Worm (Caenorhabditis elegans) whole organism, L3 larva: ENCODE measurements around the gene alkb-7.

Experiments used
- ama-1 ChIP-seq: fragments of 150-350 bp; optimal IDR thresholded peaks from 2 replicates; lab custom pipeline; 2018
- ceh-9 ChIP-seq: sonication (generic microtip); optimal IDR thresholded peaks from 2 replicates; lab custom pipeline; 2018; ENCODE audit warnings: missing biosample characterization, missing genetic modification characterization
- egl-27 ChIP-seq: sonication (generic microtip); optimal IDR thresholded peaks from 4 replicates; lab custom pipeline; 2017; ENCODE audit warnings: missing biosample characterization, missing genetic modification reagents, missing genetic modification characterization
- jun-1 ChIP-seq: fragments of 150-350 bp; optimal IDR thresholded peaks from 2 replicates; lab custom pipeline; 2014; ENCODE audit warnings: missing biosample characterization, missing genetic modification reagents, missing genetic modification characterization
- nhr-11 ChIP-seq: fragments of 150-350 bp; optimal IDR thresholded peaks from 2 replicates; lab custom pipeline; 2014; ENCODE audit warnings: missing biosample characterization, missing genetic modification characterization
- sea-2 ChIP-seq: fragments of 150-350 bp; sonication (generic microtip); optimal IDR thresholded peaks from 4 replicates; lab custom pipeline; 2014; ENCODE audit warnings: missing biosample characterization, missing genetic modification reagents, missing genetic modification characterization
- tbx-2 ChIP-seq: sonication (generic microtip); optimal IDR thresholded peaks from 2 replicates; lab custom pipeline; 2016; ENCODE audit warnings: mild to moderate bottlenecking, missing genetic modification characterization, missing compliant biosample characterization
- ztf-11 ChIP-seq: fragments of 150-350 bp; optimal IDR thresholded peaks from 2 replicates; lab custom pipeline; 2014; ENCODE audit warnings: missing biosample characterization, missing genetic modification characterization
- ztf-4 ChIP-seq: fragments of 150-350 bp; optimal IDR thresholded peaks from 2 replicates; lab custom pipeline; 2014; ENCODE audit warnings: missing biosample characterization, missing genetic modification characterization

- TF ChIP-seq nhr-11 (tag; lab: Kevin White, UChicago) = no peak
- TF ChIP-seq ztf-11 (tag; lab: Kevin White, UChicago) = no peak
- TF ChIP-seq jun-1 (tag; lab: Kevin White, UChicago) = no peak
- no peak for TF ChIP-seq egl-27 (tag; lab: Kevin White, UChicago)
- no peak for TF ChIP-seq ceh-9
- no peak for TF ChIP-seq ztf-4
- no peak for TF ChIP-seq sea-2
- TF ChIP-seq ama-1 = no peak
- TF ChIP-seq tbx-2 (tag; lab: Kevin White, UChicago) = no peak
Observed at ce11 chrII:12805161-12805560, 17.2 kb upstream of the alkb-7 start, which contains the start of the genes Y46G5A.18 and Y46G5A.47.
